Worm (Caenorhabditis elegans) whole organism, L2 larva: ENCODE measurements around the gene Y48E1C.2.

ENCODE experiments used
- C34F6.9 ChIP-seq: fragments of 150-350 bp; optimal IDR thresholded peaks from 2 replicates; lab custom pipeline; 2014; ENCODE audit warnings: missing biosample characterization, missing genetic modification characterization
- F13H6.1 ChIP-seq: sonication (generic microtip); optimal IDR thresholded peaks from 2 replicates; lab custom pipeline; 2016; ENCODE audit warnings: missing genetic modification characterization, missing compliant biosample characterization
- R02D3.7 ChIP-seq: fragments of 150-350 bp; optimal IDR thresholded peaks from 2 replicates; lab custom pipeline; 2014; ENCODE audit warnings: missing biosample characterization, missing genetic modification characterization
- Y55F3AM.14 ChIP-seq: fragments of 200-800 bp; sonication (Bioruptor generic); optimal IDR thresholded peaks from 2 replicates; lab custom pipeline; 2018; ENCODE audit warnings: mild to moderate bottlenecking, missing genetic modification characterization, missing compliant biosample characterization
- ZK546.5 ChIP-seq: sonication (generic microtip); optimal IDR thresholded peaks from 2 replicates; lab custom pipeline; 2017; ENCODE audit warnings: missing biosample characterization, missing genetic modification characterization
- alr-1 ChIP-seq: fragments of 150-350 bp; optimal IDR thresholded peaks from 2 replicates; lab custom pipeline; 2014; ENCODE audit warnings: missing biosample characterization, missing genetic modification characterization
- aly-2 ChIP-seq: fragments of 150-350 bp; optimal IDR thresholded peaks from 2 replicates; lab custom pipeline; 2014; ENCODE audit warnings: missing biosample characterization, missing genetic modification characterization
- ama-1 ChIP-seq: fragments of 150-350 bp; optimal IDR thresholded peaks from 2 replicates; lab custom pipeline; 2018; ENCODE audit warnings: inconsistent platforms
- blmp-1 ChIP-seq: sonication (generic microtip); optimal IDR thresholded peaks from 2 replicates; lab custom pipeline; 2017; ENCODE audit warnings: missing genetic modification characterization, mild to moderate bottlenecking, missing compliant biosample characterization, antibody characterized with exemption, moderate library complexity; ENCODE audit not compliant: insufficient read depth
- ceh-16 ChIP-seq: fragments of 150-350 bp; optimal IDR thresholded peaks from 2 replicates; lab custom pipeline; 2014; ENCODE audit warnings: missing biosample characterization, missing genetic modification characterization
- ceh-82 ChIP-seq: fragments of 150-350 bp; optimal IDR thresholded peaks from 2 replicates; lab custom pipeline; 2014; ENCODE audit warnings: missing biosample characterization, missing genetic modification characterization
- crh-2 ChIP-seq: sonication (generic microtip); optimal IDR thresholded peaks from 2 replicates; lab custom pipeline; 2017; ENCODE audit warnings: missing biosample characterization, missing genetic modification characterization
- dmd-4 ChIP-seq: sonication (generic microtip); optimal IDR thresholded peaks from 2 replicates; lab custom pipeline; 2017; ENCODE audit warnings: missing biosample characterization, missing genetic modification characterization
- egl-27 ChIP-seq: sonication (generic microtip); optimal IDR thresholded peaks from 3 replicates; lab custom pipeline; 2017; ENCODE audit warnings: missing biosample characterization, missing genetic modification reagents, missing genetic modification characterization
- elt-1 ChIP-seq: fragments of 150-350 bp; optimal IDR thresholded peaks from 2 replicates; lab custom pipeline; 2014; ENCODE audit warnings: missing biosample characterization, missing genetic modification characterization
- elt-3 ChIP-seq: sonication (generic microtip); optimal IDR thresholded peaks from 2 replicates; lab custom pipeline; 2017; ENCODE audit warnings: missing biosample characterization, missing genetic modification characterization
- fos-1 ChIP-seq: fragments of 150-350 bp; optimal IDR thresholded peaks from 2 replicates; lab custom pipeline; 2014; ENCODE audit warnings: missing biosample characterization, missing genetic modification characterization
- gmeb-1 ChIP-seq: fragments of 150-350 bp; optimal IDR thresholded peaks from 2 replicates; lab custom pipeline; 2014; ENCODE audit warnings: missing biosample characterization, missing genetic modification characterization
- lin-11 ChIP-seq: fragments of 150-350 bp; sonication (generic microtip); optimal IDR thresholded peaks from 2 replicates; lab custom pipeline; 2014; ENCODE audit warnings: missing biosample characterization, missing genetic modification characterization, inconsistent platforms, mixed read lengths
- lin-13 ChIP-seq: fragments of 150-350 bp; optimal IDR thresholded peaks from 2 replicates; lab custom pipeline; 2014; ENCODE audit warnings: missing biosample characterization, missing genetic modification reagents, missing genetic modification characterization
- lin-39 ChIP-seq: fragments of 150-350 bp; optimal IDR thresholded peaks from 2 replicates; lab custom pipeline; 2014; ENCODE audit warnings: missing biosample characterization, missing genetic modification reagents, missing genetic modification characterization
- lsy-2 ChIP-seq, 2 experiments: fragments of 150-350 bp in 1 of 2; sonication (generic microtip) in 1 of 2; optimal IDR thresholded peaks; 2 replicates each; lab custom pipeline; 2014 to 2017; ENCODE audit warnings: missing biosample characterization in 2 of 2, missing genetic modification characterization in 2 of 2
- mab-5 ChIP-seq: fragments of 150-350 bp; optimal IDR thresholded peaks from 2 replicates; lab custom pipeline; 2014; ENCODE audit warnings: missing biosample characterization, missing genetic modification characterization
- mbf-1 ChIP-seq: sonication (generic microtip); optimal IDR thresholded peaks from 2 replicates; lab custom pipeline; 2017; ENCODE audit warnings: missing biosample characterization, missing genetic modification characterization
- mdl-1 ChIP-seq, 2 experiments: fragments of 150-350 bp in 1 of 2; sonication (generic microtip) in 1 of 2; optimal IDR thresholded peaks; 2 replicates each; lab custom pipeline; 2017; ENCODE audit warnings: missing biosample characterization in 2 of 2, missing genetic modification characterization in 2 of 2
- nhr-10 ChIP-seq: sonication (generic microtip); optimal IDR thresholded peaks from 2 replicates; lab custom pipeline; 2017; ENCODE audit warnings: missing biosample characterization, missing genetic modification characterization
- nhr-11 ChIP-seq: fragments of 150-350 bp; optimal IDR thresholded peaks from 2 replicates; lab custom pipeline; 2014; ENCODE audit warnings: missing biosample characterization, missing genetic modification characterization
- nhr-12 ChIP-seq: fragments of 150-350 bp; optimal IDR thresholded peaks from 2 replicates; lab custom pipeline; 2014; ENCODE audit warnings: missing biosample characterization, missing genetic modification characterization
- nhr-129 ChIP-seq: fragments of 150-350 bp; optimal IDR thresholded peaks from 2 replicates; lab custom pipeline; 2014; ENCODE audit warnings: missing biosample characterization, missing genetic modification characterization
- nhr-21 ChIP-seq: fragments of 150-350 bp; optimal IDR thresholded peaks from 2 replicates; lab custom pipeline; 2014; ENCODE audit warnings: missing biosample characterization, missing genetic modification characterization
- nhr-23 ChIP-seq: fragments of 150-350 bp; optimal IDR thresholded peaks from 2 replicates; lab custom pipeline; 2014; ENCODE audit warnings: missing biosample characterization, missing genetic modification reagents, missing genetic modification characterization
- nhr-237 ChIP-seq: fragments of 150-350 bp; optimal IDR thresholded peaks from 2 replicates; lab custom pipeline; 2014; ENCODE audit warnings: missing biosample characterization, missing genetic modification characterization
- nhr-25 ChIP-seq: fragments of 150-350 bp; sonication (generic microtip); optimal IDR thresholded peaks from 3 replicates; lab custom pipeline; 2014; ENCODE audit warnings: missing biosample characterization, missing genetic modification characterization
- nhr-6 ChIP-seq: fragments of 150-350 bp; optimal IDR thresholded peaks from 2 replicates; lab custom pipeline; 2014; ENCODE audit warnings: missing biosample characterization, missing genetic modification characterization
- nhr-77 ChIP-seq: fragments of 150-350 bp; optimal IDR thresholded peaks from 2 replicates; lab custom pipeline; 2014; ENCODE audit warnings: missing biosample characterization, missing genetic modification characterization
- peb-1 ChIP-seq: fragments of 150-350 bp; optimal IDR thresholded peaks from 2 replicates; lab custom pipeline; 2014; ENCODE audit warnings: missing biosample characterization, missing genetic modification characterization
- sem-4 ChIP-seq: fragments of 150-350 bp; optimal IDR thresholded peaks from 2 replicates; lab custom pipeline; 2014; ENCODE audit warnings: missing biosample characterization, missing genetic modification reagents, missing genetic modification characterization
- skn-1 ChIP-seq: sonication (generic microtip); optimal IDR thresholded peaks from 2 replicates; lab custom pipeline; 2017; ENCODE audit warnings: missing biosample characterization, missing genetic modification characterization
- sma-3 ChIP-seq: sonication (generic microtip); optimal IDR thresholded peaks from 2 replicates; lab custom pipeline; 2016; ENCODE audit warnings: missing genetic modification reagents, missing genetic modification characterization, missing compliant biosample characterization
- sma-9 ChIP-seq, 2 experiments: fragments of 150-350 bp in 1 of 2; sonication (generic microtip) in 1 of 2; optimal IDR thresholded peaks; 2 replicates each; lab custom pipeline; 2014 to 2016; ENCODE audit warnings: missing genetic modification characterization in 2 of 2, mild to moderate bottlenecking in 1 of 2, missing biosample characterization in 1 of 2, missing compliant biosample characterization in 1 of 2, missing genetic modification reagents in 1 of 2, moderate library complexity in 1 of 2
- snpc-4 ChIP-seq: fragments of 150-350 bp; optimal IDR thresholded peaks from 2 replicates; lab custom pipeline; 2014; ENCODE audit warnings: missing biosample characterization, missing genetic modification characterization
- unc-39 ChIP-seq: fragments of 150-350 bp; optimal IDR thresholded peaks from 2 replicates; lab custom pipeline; 2014; ENCODE audit warnings: missing biosample characterization, missing genetic modification characterization
- unc-55 ChIP-seq: fragments of 150-350 bp; sonication (generic microtip); optimal IDR thresholded peaks from 3 replicates; lab custom pipeline; 2014; ENCODE audit warnings: missing biosample characterization, missing genetic modification reagents, missing genetic modification characterization
- unc-62 ChIP-seq: fragments of 150-350 bp; optimal IDR thresholded peaks from 2 replicates; lab custom pipeline; 2014; ENCODE audit warnings: missing biosample characterization, missing genetic modification reagents, missing genetic modification characterization
- zag-1 ChIP-seq: fragments of 150-350 bp; optimal IDR thresholded peaks from 2 replicates; lab custom pipeline; 2014; ENCODE audit warnings: missing biosample characterization, missing genetic modification characterization
- ztf-1 ChIP-seq: fragments of 200-800 bp; sonication (Bioruptor generic); conservative IDR thresholded peaks from 2 replicates; pipeline ENCODE4 v1.3.6; 2022; ENCODE audit warnings: missing genetic modification characterization, missing compliant biosample characterization
- ztf-11 ChIP-seq: sonication (generic microtip); optimal IDR thresholded peaks from 2 replicates; lab custom pipeline; 2017; ENCODE audit warnings: missing biosample characterization, missing genetic modification characterization
- ztf-4 ChIP-seq: fragments of 150-350 bp; optimal IDR thresholded peaks from 2 replicates; lab custom pipeline; 2014; ENCODE audit warnings: missing biosample characterization, missing genetic modification characterization

The Y48E1C.2 gene

DNA sequence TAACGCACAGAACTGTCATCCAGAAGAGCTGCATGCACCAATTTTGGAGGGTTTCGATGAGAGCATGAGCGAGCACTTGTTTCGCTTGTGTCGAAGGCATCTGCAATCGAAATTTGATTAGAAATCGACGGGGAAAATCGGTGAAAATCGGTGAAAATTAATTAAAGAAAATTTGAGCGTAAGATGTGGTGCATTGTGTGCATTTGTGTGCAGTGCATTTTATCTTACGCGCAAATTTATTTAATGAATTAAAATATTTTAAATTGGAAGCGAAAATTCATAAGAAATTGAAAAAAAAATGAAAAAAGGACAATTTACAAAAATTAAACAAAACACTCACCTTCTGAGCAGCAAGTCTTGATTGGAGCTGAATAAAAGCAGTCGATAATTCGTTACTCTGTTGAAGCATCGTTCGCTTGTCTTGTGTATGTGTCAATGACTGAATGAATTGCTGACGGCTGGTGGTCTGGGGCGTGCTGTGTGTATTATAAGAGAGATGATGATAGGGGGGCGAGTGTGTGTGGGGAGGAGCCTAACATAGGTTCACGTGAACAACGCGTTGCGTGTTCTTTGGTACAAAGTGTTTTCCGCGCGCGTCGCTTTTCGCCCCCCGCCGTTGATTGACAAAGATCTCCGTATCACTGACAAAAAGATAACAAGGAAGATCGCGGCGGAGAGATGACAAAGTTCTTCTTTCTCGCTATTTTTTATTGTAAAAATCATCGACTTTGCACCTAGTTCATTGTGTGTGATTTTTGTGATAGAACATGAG lies 37.4 kb downstream of the Y48E1C.2 start:
- TF ChIP-seq elt-3, result no peak
- peak; percentile 87 for TF ChIP-seq egl-27 (tag; lab: Kevin White, UChicago)
- TF ChIP-seq lin-39 (tag; lab: Kevin White, UChicago), result no peak
- TF ChIP-seq unc-62 (GFP tag; lab: Kevin White, UChicago), result no peak
- peak; percentile 85 for TF ChIP-seq nhr-25 (tag; lab: Kevin White, UChicago)
- TF ChIP-seq ama-1 (lab: Kevin White, UChicago), result peak; percentile 95
- TF ChIP-seq ztf-4 (tag; lab: Kevin White, UChicago), result peak; percentile 86
- TF ChIP-seq dmd-4 (tag; lab: Kevin White, UChicago), result no peak
- peak; percentile 71 for TF ChIP-seq blmp-1
- TF ChIP-seq nhr-237 (tag; lab: Kevin White, UChicago), result no peak
- TF ChIP-seq lin-11 (tag; lab: Kevin White, UChicago), result peak; percentile 40
- TF ChIP-seq ceh-16, result no peak
- peak; percentile 79 for TF ChIP-seq nhr-129 (tag; lab: Kevin White, UChicago)
- no peak for TF ChIP-seq peb-1 (tag; lab: Kevin White, UChicago)
- TF ChIP-seq snpc-4 (tag; lab: Kevin White, UChicago), result peak; percentile 11
- TF ChIP-seq sma-3 (GFP tag; lab: Kevin White, UChicago), result peak; percentile 85
- TF ChIP-seq Y55F3AM.14 (GFP tag; lab: Kevin White, UChicago), result peak; percentile 81
- no peak for TF ChIP-seq elt-1 (tag; lab: Kevin White, UChicago)
- peak; percentile 77 for TF ChIP-seq fos-1 (tag; lab: Kevin White, UChicago)
- TF ChIP-seq ZK546.5 (tag; lab: Kevin White, UChicago), result no peak
- no peak for TF ChIP-seq ztf-11 (tag; lab: Kevin White, UChicago)
- peak; percentile 71 for TF ChIP-seq nhr-6 (tag; lab: Kevin White, UChicago)
- TF ChIP-seq zag-1 (tag; lab: Kevin White, UChicago), result no peak
- peak; percentile 92 for TF ChIP-seq F13H6.1 (tag; lab: Kevin White, UChicago)
- peak; percentile 53 for TF ChIP-seq C34F6.9 (tag; lab: Kevin White, UChicago)
- peak; percentile 35 for TF ChIP-seq nhr-10 (tag; lab: Kevin White, UChicago)
- TF ChIP-seq mab-5 (tag; lab: Kevin White, UChicago), result no peak
- no peak for TF ChIP-seq nhr-77
- TF ChIP-seq skn-1 (tag; lab: Kevin White, UChicago), result peak; percentile 17
- no peak for TF ChIP-seq ztf-1 (GFP tag; lab: Robert Waterston, UW)
- peak; percentile 68 for TF ChIP-seq sem-4
- peak; percentile 62 for TF ChIP-seq gmeb-1 (tag; lab: Kevin White, UChicago)
- TF ChIP-seq nhr-12, result no peak
- no peak for TF ChIP-seq aly-2
- no peak for TF ChIP-seq alr-1 (tag; lab: Kevin White, UChicago)
- TF ChIP-seq unc-39 (tag; lab: Kevin White, UChicago), result no peak
- TF ChIP-seq unc-55 (GFP tag; lab: Kevin White, UChicago), result no peak
- no peak for TF ChIP-seq mbf-1
- TF ChIP-seq nhr-11 (tag; lab: Kevin White, UChicago), result no peak
- peak; percentile 98 for TF ChIP-seq sma-9 (GFP tag; optimal IDR thresholded peaks at IDR 0.05; lab: Kevin White, UChicago)
- TF ChIP-seq sma-9 (tag; optimal IDR thresholded peaks at IDR 0.05; lab: Kevin White, UChicago), result no peak
- peak in 1 of 2 experiments; percentile 42 for TF ChIP-seq lsy-2 (tag; optimal IDR thresholded peaks at IDR 0.05; lab: Kevin White, UChicago)
- TF ChIP-seq mdl-1 (tag; optimal IDR thresholded peaks at IDR 0.05; lab: Kevin White, UChicago), result peak; percentile 9 to 40
- TF ChIP-seq nhr-21 (tag; lab: Kevin White, UChicago), result peak; percentile 97
- TF ChIP-seq R02D3.7 (tag; lab: Kevin White, UChicago), result no peak
- no peak for TF ChIP-seq nhr-23 (tag; lab: Kevin White, UChicago)
- peak; percentile 31 for TF ChIP-seq lin-13
- peak; percentile 70 for TF ChIP-seq crh-2 (tag; lab: Kevin White, UChicago)
- no peak for TF ChIP-seq ceh-82 (tag; lab: Kevin White, UChicago)
